Worm (Caenorhabditis elegans) whole organism, L3 larva: ENCODE measurements around the gene mapk-15.

Source experiments
- fos-1 ChIP-seq: fragments of 150-350 bp; optimal IDR thresholded peaks from 2 replicates; lab custom pipeline; 2014; ENCODE audit warnings: missing biosample characterization, missing genetic modification characterization
- nhr-76 ChIP-seq: fragments of 150-350 bp; sonication (generic microtip); optimal IDR thresholded peaks from 5 replicates; lab custom pipeline; 2014; ENCODE audit warnings: missing biosample characterization, missing genetic modification characterization
- ztf-11 ChIP-seq: fragments of 150-350 bp; optimal IDR thresholded peaks from 2 replicates; lab custom pipeline; 2014; ENCODE audit warnings: missing biosample characterization, missing genetic modification characterization

ce11 chrIII:6078917-6079316, 11.3 kb downstream of the mapk-15 start:
- TF ChIP-seq fos-1 (tag; lab: Kevin White, UChicago) (no peak), ztf-11 (tag; lab: Kevin White, UChicago) (no peak), nhr-76 (tag; lab: Kevin White, UChicago) (no peak)
